Worm (Caenorhabditis elegans) whole organism, L3 larva: ENCODE measurements around the gene catp-8.
A peak's percentile ranks its signal among the peaks of the same experiment; 100 is the strongest.

Experiments
- ama-1 ChIP-seq: fragments of 150-350 bp; optimal IDR thresholded peaks from 2 replicates; lab custom pipeline; 2018
- elt-2 ChIP-seq: sonication (generic microtip); optimal IDR thresholded peaks from 2 replicates; lab custom pipeline; 2016; ENCODE audit warnings: missing genetic modification reagents, mild to moderate bottlenecking, missing genetic modification characterization, missing compliant biosample characterization
- fos-1 ChIP-seq: fragments of 150-350 bp; optimal IDR thresholded peaks from 2 replicates; lab custom pipeline; 2014; ENCODE audit warnings: missing biosample characterization, missing genetic modification characterization
- nhr-11 ChIP-seq: fragments of 150-350 bp; optimal IDR thresholded peaks from 2 replicates; lab custom pipeline; 2014; ENCODE audit warnings: missing biosample characterization, missing genetic modification characterization
- nhr-25 ChIP-seq: sonication (generic microtip); optimal IDR thresholded peaks from 2 replicates; lab custom pipeline; 2017; ENCODE audit warnings: missing biosample characterization, missing genetic modification characterization
- nhr-67 ChIP-seq: fragments of 150-350 bp; optimal IDR thresholded peaks from 2 replicates; lab custom pipeline; 2014; ENCODE audit warnings: missing biosample characterization, missing genetic modification characterization
- pha-4 ChIP-seq: fragments of 150-350 bp; optimal IDR thresholded peaks from 2 replicates; lab custom pipeline; 2014; ENCODE audit warnings: missing biosample characterization, missing genetic modification reagents, missing genetic modification characterization

DNA sequence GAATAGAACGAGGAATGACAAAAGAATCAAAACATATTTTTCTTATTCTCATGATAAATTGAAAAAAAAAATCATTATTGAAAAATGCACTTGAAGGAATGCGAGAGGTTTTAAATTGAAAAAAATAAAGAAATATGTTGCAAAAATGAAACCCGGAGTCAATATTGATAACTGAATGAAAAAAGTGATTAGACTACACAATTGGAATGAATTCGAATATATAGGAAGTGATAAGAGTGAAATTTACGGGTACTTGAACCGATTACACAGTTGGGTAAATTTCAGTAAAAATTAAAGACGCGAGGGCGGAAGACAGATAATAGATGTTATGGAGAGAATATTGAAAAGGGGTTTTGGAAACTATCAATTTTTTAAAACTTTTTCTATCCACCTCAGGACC, 10.0 kb upstream of the catp-8 start:
- no peak for TF ChIP-seq ama-1
- no peak for TF ChIP-seq nhr-67
- no peak for TF ChIP-seq nhr-25
- peak; percentile 44 for TF ChIP-seq pha-4 (tag; lab: Kevin White, UChicago)
- TF ChIP-seq nhr-11 (tag; lab: Kevin White, UChicago): no peak
- no peak for TF ChIP-seq fos-1 (tag; lab: Kevin White, UChicago)
- peak; percentile 86 for TF ChIP-seq elt-2 (tag; lab: Kevin White, UChicago)
